Worm (Caenorhabditis elegans): ENCODE results near the gene F14D7.6.

ce11 chrV:14254221-14254620 is 47.0 kb upstream of the F14D7.6 start, which contains the start of gene K02E11.7:
- TF ChIP-seq him-1 (tag; optimal IDR thresholded peaks at IDR 0.05), result no peak
- no peak for TF ChIP-seq W03F9.2 (tag; optimal IDR thresholded peaks at IDR 0.05)
- no peak for TF ChIP-seq dao-5 (tag; optimal IDR thresholded peaks at IDR 0.05)

Measured in whole organism, L4/young adult.